Worm (Caenorhabditis elegans) whole organism, L2 larva: ENCODE results near the gene C17C3.3.
"Not testable (repeated sequence)": the region's sequence is repeated elsewhere in the genome, so short reads cannot be mapped to it uniquely, and the experiment has no call there.

ENCODE experiments used
- C34F6.9 ChIP-seq: fragments of 150-350 bp; optimal IDR thresholded peaks from 2 replicates; lab custom pipeline; 2014; ENCODE audit warnings: missing biosample characterization, missing genetic modification characterization
- F13H6.1 ChIP-seq: sonication (generic microtip); optimal IDR thresholded peaks from 2 replicates; lab custom pipeline; 2016; ENCODE audit warnings: missing genetic modification characterization, missing compliant biosample characterization
- R02D3.7 ChIP-seq: fragments of 150-350 bp; optimal IDR thresholded peaks from 2 replicates; lab custom pipeline; 2014; ENCODE audit warnings: missing biosample characterization, missing genetic modification characterization
- Y55F3AM.14 ChIP-seq: fragments of 200-800 bp; sonication (Bioruptor generic); optimal IDR thresholded peaks from 2 replicates; lab custom pipeline; 2018; ENCODE audit warnings: mild to moderate bottlenecking, missing genetic modification characterization, missing compliant biosample characterization
- alr-1 ChIP-seq: fragments of 150-350 bp; optimal IDR thresholded peaks from 2 replicates; lab custom pipeline; 2014; ENCODE audit warnings: missing biosample characterization, missing genetic modification characterization
- aly-2 ChIP-seq: fragments of 150-350 bp; optimal IDR thresholded peaks from 2 replicates; lab custom pipeline; 2014; ENCODE audit warnings: missing biosample characterization, missing genetic modification characterization
- ama-1 ChIP-seq: fragments of 150-350 bp; optimal IDR thresholded peaks from 2 replicates; lab custom pipeline; 2018; ENCODE audit warnings: inconsistent platforms
- blmp-1 ChIP-seq: sonication (generic microtip); optimal IDR thresholded peaks from 2 replicates; lab custom pipeline; 2017; ENCODE audit warnings: missing genetic modification characterization, mild to moderate bottlenecking, missing compliant biosample characterization, antibody characterized with exemption, moderate library complexity; ENCODE audit not compliant: insufficient read depth
- ceh-16 ChIP-seq: fragments of 150-350 bp; optimal IDR thresholded peaks from 2 replicates; lab custom pipeline; 2014; ENCODE audit warnings: missing biosample characterization, missing genetic modification characterization
- crh-2 ChIP-seq: sonication (generic microtip); optimal IDR thresholded peaks from 2 replicates; lab custom pipeline; 2017; ENCODE audit warnings: missing biosample characterization, missing genetic modification characterization
- dmd-4 ChIP-seq: sonication (generic microtip); optimal IDR thresholded peaks from 2 replicates; lab custom pipeline; 2017; ENCODE audit warnings: missing biosample characterization, missing genetic modification characterization
- elt-1 ChIP-seq: fragments of 150-350 bp; optimal IDR thresholded peaks from 2 replicates; lab custom pipeline; 2014; ENCODE audit warnings: missing biosample characterization, missing genetic modification characterization
- elt-3 ChIP-seq: sonication (generic microtip); optimal IDR thresholded peaks from 2 replicates; lab custom pipeline; 2017; ENCODE audit warnings: missing biosample characterization, missing genetic modification characterization
- fos-1 ChIP-seq: fragments of 150-350 bp; optimal IDR thresholded peaks from 2 replicates; lab custom pipeline; 2014; ENCODE audit warnings: missing biosample characterization, missing genetic modification characterization
- gmeb-1 ChIP-seq: fragments of 150-350 bp; optimal IDR thresholded peaks from 2 replicates; lab custom pipeline; 2014; ENCODE audit warnings: missing biosample characterization, missing genetic modification characterization
- lin-11 ChIP-seq: fragments of 150-350 bp; sonication (generic microtip); optimal IDR thresholded peaks from 2 replicates; lab custom pipeline; 2014; ENCODE audit warnings: missing biosample characterization, missing genetic modification characterization, inconsistent platforms, mixed read lengths
- lin-13 ChIP-seq: fragments of 150-350 bp; optimal IDR thresholded peaks from 2 replicates; lab custom pipeline; 2014; ENCODE audit warnings: missing biosample characterization, missing genetic modification reagents, missing genetic modification characterization
- lin-39 ChIP-seq: fragments of 150-350 bp; optimal IDR thresholded peaks from 2 replicates; lab custom pipeline; 2014; ENCODE audit warnings: missing biosample characterization, missing genetic modification reagents, missing genetic modification characterization
- lsy-2 ChIP-seq, 2 experiments: fragments of 150-350 bp in 1 of 2; sonication (generic microtip) in 1 of 2; optimal IDR thresholded peaks; 2 replicates each; lab custom pipeline; 2014 to 2017; ENCODE audit warnings: missing biosample characterization in 2 of 2, missing genetic modification characterization in 2 of 2
- mab-5 ChIP-seq: fragments of 150-350 bp; optimal IDR thresholded peaks from 2 replicates; lab custom pipeline; 2014; ENCODE audit warnings: missing biosample characterization, missing genetic modification characterization
- mbf-1 ChIP-seq: sonication (generic microtip); optimal IDR thresholded peaks from 2 replicates; lab custom pipeline; 2017; ENCODE audit warnings: missing biosample characterization, missing genetic modification characterization
- mdl-1 ChIP-seq, 2 experiments: fragments of 150-350 bp in 1 of 2; sonication (generic microtip) in 1 of 2; optimal IDR thresholded peaks; 2 replicates each; lab custom pipeline; 2017; ENCODE audit warnings: missing biosample characterization in 2 of 2, missing genetic modification characterization in 2 of 2
- nhr-10 ChIP-seq: sonication (generic microtip); optimal IDR thresholded peaks from 2 replicates; lab custom pipeline; 2017; ENCODE audit warnings: missing biosample characterization, missing genetic modification characterization
- nhr-12 ChIP-seq: fragments of 150-350 bp; optimal IDR thresholded peaks from 2 replicates; lab custom pipeline; 2014; ENCODE audit warnings: missing biosample characterization, missing genetic modification characterization
- nhr-129 ChIP-seq: fragments of 150-350 bp; optimal IDR thresholded peaks from 2 replicates; lab custom pipeline; 2014; ENCODE audit warnings: missing biosample characterization, missing genetic modification characterization
- nhr-21 ChIP-seq: fragments of 150-350 bp; optimal IDR thresholded peaks from 2 replicates; lab custom pipeline; 2014; ENCODE audit warnings: missing biosample characterization, missing genetic modification characterization
- nhr-237 ChIP-seq: fragments of 150-350 bp; optimal IDR thresholded peaks from 2 replicates; lab custom pipeline; 2014; ENCODE audit warnings: missing biosample characterization, missing genetic modification characterization
- nhr-25 ChIP-seq: fragments of 150-350 bp; sonication (generic microtip); optimal IDR thresholded peaks from 3 replicates; lab custom pipeline; 2014; ENCODE audit warnings: missing biosample characterization, missing genetic modification characterization
- nhr-6 ChIP-seq: fragments of 150-350 bp; optimal IDR thresholded peaks from 2 replicates; lab custom pipeline; 2014; ENCODE audit warnings: missing biosample characterization, missing genetic modification characterization
- nhr-77 ChIP-seq: fragments of 150-350 bp; optimal IDR thresholded peaks from 2 replicates; lab custom pipeline; 2014; ENCODE audit warnings: missing biosample characterization, missing genetic modification characterization
- peb-1 ChIP-seq: fragments of 150-350 bp; optimal IDR thresholded peaks from 2 replicates; lab custom pipeline; 2014; ENCODE audit warnings: missing biosample characterization, missing genetic modification characterization
- sem-4 ChIP-seq: fragments of 150-350 bp; optimal IDR thresholded peaks from 2 replicates; lab custom pipeline; 2014; ENCODE audit warnings: missing biosample characterization, missing genetic modification reagents, missing genetic modification characterization
- skn-1 ChIP-seq: sonication (generic microtip); optimal IDR thresholded peaks from 2 replicates; lab custom pipeline; 2017; ENCODE audit warnings: missing biosample characterization, missing genetic modification characterization
- sma-3 ChIP-seq: sonication (generic microtip); optimal IDR thresholded peaks from 2 replicates; lab custom pipeline; 2016; ENCODE audit warnings: missing genetic modification reagents, missing genetic modification characterization, missing compliant biosample characterization
- snpc-4 ChIP-seq: fragments of 150-350 bp; optimal IDR thresholded peaks from 2 replicates; lab custom pipeline; 2014; ENCODE audit warnings: missing biosample characterization, missing genetic modification characterization
- unc-39 ChIP-seq: fragments of 150-350 bp; optimal IDR thresholded peaks from 2 replicates; lab custom pipeline; 2014; ENCODE audit warnings: missing biosample characterization, missing genetic modification characterization
- unc-55 ChIP-seq: fragments of 150-350 bp; sonication (generic microtip); optimal IDR thresholded peaks from 3 replicates; lab custom pipeline; 2014; ENCODE audit warnings: missing biosample characterization, missing genetic modification reagents, missing genetic modification characterization
- unc-62 ChIP-seq: fragments of 150-350 bp; optimal IDR thresholded peaks from 2 replicates; lab custom pipeline; 2014; ENCODE audit warnings: missing biosample characterization, missing genetic modification reagents, missing genetic modification characterization
- zag-1 ChIP-seq: fragments of 150-350 bp; optimal IDR thresholded peaks from 2 replicates; lab custom pipeline; 2014; ENCODE audit warnings: missing biosample characterization, missing genetic modification characterization
- ztf-1 ChIP-seq: fragments of 200-800 bp; sonication (Bioruptor generic); conservative IDR thresholded peaks from 2 replicates; pipeline ENCODE4 v1.3.6; 2022; ENCODE audit warnings: missing genetic modification characterization, missing compliant biosample characterization
- ztf-11 ChIP-seq: sonication (generic microtip); optimal IDR thresholded peaks from 2 replicates; lab custom pipeline; 2017; ENCODE audit warnings: missing biosample characterization, missing genetic modification characterization
- ztf-4 ChIP-seq: fragments of 150-350 bp; optimal IDR thresholded peaks from 2 replicates; lab custom pipeline; 2014; ENCODE audit warnings: missing biosample characterization, missing genetic modification characterization

The C17C3.3 gene

ce11 chrII:5534939-5535338, 26.6 kb upstream of the C17C3.3 start, which contains the start of gene hlh-25:
hlh-25 (plus strand) TSS chrII:5535239.
- not testable (repeated sequence) for TF ChIP-seq dmd-4 (tag; lab: Kevin White, UChicago); elt-1; lin-39 (tag; lab: Kevin White, UChicago)

- TF ChIP-seq gmeb-1 (tag; lab: Kevin White, UChicago) (no peak), mbf-1 (no peak), nhr-77 (tag; lab: Kevin White, UChicago) (no peak), unc-39 (tag; lab: Kevin White, UChicago) (no peak), nhr-12 (no peak), sma-3 (GFP tag; lab: Kevin White, UChicago) (no peak), peb-1 (tag; lab: Kevin White, UChicago) (no peak), lin-39 (tag; lab: Kevin White, UChicago) (no peak), lsy-2 (tag; optimal IDR thresholded peaks at IDR 0.05; lab: Kevin White, UChicago) (no peak), sem-4 (no peak), nhr-21 (tag; lab: Kevin White, UChicago) (no peak), unc-62 (no peak)
These were observed 24.5 kb upstream of the C17C3.3 start for ce11 chrII:5537078-5537477.

ce11 chrII:5537524-5537923, 24.0 kb upstream of the C17C3.3 start, which contains the start of gene C17C3.11:
C17C3.11 (plus strand) TSS chrII:5537824.
- peak; percentile 46 for TF ChIP-seq unc-55 (GFP tag; lab: Kevin White, UChicago)
- TF ChIP-seq gmeb-1 (tag; lab: Kevin White, UChicago), result no peak

- not testable (repeated sequence) for TF ChIP-seq unc-62; nhr-12; nhr-25 (tag; lab: Kevin White, UChicago)
These were observed 21.4 kb upstream of the C17C3.3 start, which contains the start of gene hlh-27 for ce11 chrII:5540113-5540512. hlh-27 (minus strand) TSS chrII:5540213.

- no peak for TF ChIP-seq nhr-12
These were observed 19.9 kb upstream of the C17C3.3 start, which contains the start of gene C17C3.24 for ce11 chrII:5541685-5542084. C17C3.24 (minus strand) TSS chrII:5541785.

- TF ChIP-seq ztf-4 (tag; lab: Kevin White, UChicago), result peak; percentile 99
- TF ChIP-seq ama-1 (lab: Kevin White, UChicago), result peak; percentile 100
- peak; percentile 90 for TF ChIP-seq blmp-1 (tag; lab: Kevin White, UChicago)
- peak; percentile 61 for TF ChIP-seq mbf-1
- no peak for TF ChIP-seq alr-1
- TF ChIP-seq mab-5 (tag; lab: Kevin White, UChicago), result peak; percentile 96
- peak; percentile 100 for TF ChIP-seq snpc-4
- TF ChIP-seq elt-3 (tag; lab: Kevin White, UChicago), result no peak
- TF ChIP-seq ceh-16 (tag; lab: Kevin White, UChicago), result peak; percentile 93
- peak; percentile 97 for TF ChIP-seq nhr-25 (tag; lab: Kevin White, UChicago)
- TF ChIP-seq ztf-11 (tag; lab: Kevin White, UChicago), result peak; percentile 62
- TF ChIP-seq nhr-6 (tag; lab: Kevin White, UChicago), result peak; percentile 98
- TF ChIP-seq R02D3.7 (tag; lab: Kevin White, UChicago), result peak; percentile 80
- peak; percentile 98 for TF ChIP-seq fos-1
- peak; percentile 99 for TF ChIP-seq C34F6.9
- peak; percentile 100 for TF ChIP-seq aly-2
- peak; percentile 98 for TF ChIP-seq lin-13 (GFP tag; lab: Kevin White, UChicago)
- peak; percentile 99 for TF ChIP-seq crh-2 (tag; lab: Kevin White, UChicago)
- TF ChIP-seq Y55F3AM.14 (GFP tag; lab: Kevin White, UChicago), result peak; percentile 95
- TF ChIP-seq mdl-1 (tag; optimal IDR thresholded peaks at IDR 0.05; lab: Kevin White, UChicago), result peak; percentile 88 to 92
- TF ChIP-seq nhr-10, result peak; percentile 95
- peak; percentile 65 for TF ChIP-seq nhr-77 (tag; lab: Kevin White, UChicago)
- TF ChIP-seq ztf-1 (GFP tag; lab: Robert Waterston, UW), result no peak
- TF ChIP-seq sem-4, result peak; percentile 98
- TF ChIP-seq lin-11 (tag; lab: Kevin White, UChicago), result peak; percentile 98
- peak; percentile 86 for TF ChIP-seq unc-62
- TF ChIP-seq unc-55 (GFP tag; lab: Kevin White, UChicago), result peak; percentile 99
- TF ChIP-seq zag-1 (tag; lab: Kevin White, UChicago), result peak; percentile 98
- TF ChIP-seq skn-1 (tag; lab: Kevin White, UChicago), result peak; percentile 92
- peak; percentile 98 for TF ChIP-seq F13H6.1 (tag; lab: Kevin White, UChicago)
- peak; percentile 88 for TF ChIP-seq nhr-237
- peak; percentile 94 to 97 for TF ChIP-seq lsy-2 (tag; optimal IDR thresholded peaks at IDR 0.05; lab: Kevin White, UChicago)
- TF ChIP-seq nhr-129 (tag; lab: Kevin White, UChicago), result peak; percentile 99
- no peak for TF ChIP-seq elt-1
These were observed 17.9 kb upstream of the C17C3.3 start for ce11 chrII:5543476-5544144.
